Worm (Caenorhabditis elegans): ENCODE measurements around the gene F36H9.5.

ce11 chrV:1829973-1830372 lies 48.2 kb upstream of the F36H9.5 start, which contains the start of gene Y32G9B.1:
- TF ChIP-seq nhr-25 (tag; optimal IDR thresholded peaks at IDR 0.05) (no peak), egl-27 (tag; optimal IDR thresholded peaks at IDR 0.05) (no peak), fos-1 (tag; optimal IDR thresholded peaks at IDR 0.05) (peak; percentile 0), lin-39 (tag; optimal IDR thresholded peaks at IDR 0.05) (no peak), nhr-23 (tag; optimal IDR thresholded peaks at IDR 0.05) (no peak), ama-1 (optimal IDR thresholded peaks at IDR 0.05) (no peak), ztf-4 (tag; optimal IDR thresholded peaks at IDR 0.05) (no peak), skn-1 (tag; optimal IDR thresholded peaks at IDR 0.05) (no peak), ceh-82 (tag; optimal IDR thresholded peaks at IDR 0.05) (no peak), aly-2 (tag; optimal IDR thresholded peaks at IDR 0.05) (no peak), nhr-12 (tag; optimal IDR thresholded peaks at IDR 0.05) (no peak), snpc-4 (tag; optimal IDR thresholded peaks at IDR 0.05) (no peak)
